Fruit fly (Drosophila melanogaster): Measurements from ENCODE around the gene JTBR.

- no peak for TF ChIP-seq Hr96 (GFP tag; optimal IDR thresholded peaks at IDR 0.05)
- TF ChIP-seq cnc (optimal IDR thresholded peaks at IDR 0.05), result no peak
- no peak for TF ChIP-seq kay (GFP tag; ENCODE audit: borderline replicate concordance)
- TF ChIP-seq CG7045 (GFP tag; optimal IDR thresholded peaks at IDR 0.05), result no peak
- no peak for TF ChIP-seq CG12768 (GFP tag; optimal IDR thresholded peaks at IDR 0.05)
- peak; percentile 45 for TF ChIP-seq bab1 (GFP tag; optimal IDR thresholded peaks at IDR 0.05)
- no peak for TF ChIP-seq CG33017 (tag; optimal IDR thresholded peaks at IDR 0.05)
- peak; percentile 48 for TF ChIP-seq Mnt (GFP tag; optimal IDR thresholded peaks at IDR 0.05)
- TF ChIP-seq CG5204 (GFP tag; optimal IDR thresholded peaks at IDR 0.05), result no peak
- TF ChIP-seq CG11617 (GFP tag; optimal IDR thresholded peaks at IDR 0.05), result peak; percentile 17
- no peak for TF ChIP-seq CG1620 (GFP tag; optimal IDR thresholded peaks at IDR 0.05)
- TF ChIP-seq pad (GFP tag; optimal IDR thresholded peaks at IDR 0.05), result peak; percentile 4
- peak; percentile 25 for TF ChIP-seq CG14711 (tag; optimal IDR thresholded peaks at IDR 0.05)
- peak; percentile 22 for TF ChIP-seq cic (GFP tag; optimal IDR thresholded peaks at IDR 0.05)
Measured at dm6 chr3L:1802802-1803201, at the start of gene JTBR, which contains the start of gene CG42676.
